Worm (Caenorhabditis elegans): ENCODE measurements around the gene Y41E3.18.

Gene Y41E3.18

DNA sequence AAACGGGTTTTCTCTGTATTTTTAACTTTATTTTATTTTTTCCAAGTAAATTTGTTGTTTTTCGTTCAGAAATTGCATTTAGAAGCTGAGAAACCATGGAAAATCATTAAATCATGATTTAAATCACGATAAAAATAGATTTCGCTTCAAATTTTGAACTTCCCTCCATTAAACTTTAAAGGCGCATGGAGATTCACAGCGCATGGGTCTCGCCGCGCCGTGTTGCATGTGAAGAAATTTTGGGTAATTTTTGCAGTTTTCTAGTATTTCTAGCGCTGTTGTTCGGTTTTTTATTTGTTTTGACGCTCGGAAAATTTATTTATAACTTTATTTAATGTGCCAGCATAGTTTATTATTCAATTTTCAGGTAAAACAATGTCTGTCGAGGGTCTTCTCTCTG, 28.6 kb downstream of the Y41E3.18 start, which contains the start of gene eef-1B.2 (continued):
- TF ChIP-seq F55B11.4 (tag; optimal IDR thresholded peaks at IDR 0.05; ENCODE audit: borderline replicate concordance, insufficient read depth) (no peak), dpl-1 (GFP tag; optimal IDR thresholded peaks at IDR 0.05) (peak; percentile 74), ztf-18 (tag; optimal IDR thresholded peaks at IDR 0.05) (peak; percentile 86), lsl-1 (GFP tag; optimal IDR thresholded peaks at IDR 0.05) (peak; percentile 9), atf-7 (tag; optimal IDR thresholded peaks at IDR 0.05) (no peak), F39B2.1 (GFP tag; IDR thresholded peaks at IDR 0.05) (no peak), lin-35 (GFP tag; optimal IDR thresholded peaks at IDR 0.05) (peak in 1 of 3 experiments; percentile 86), egrh-3 (GFP tag; IDR thresholded peaks at IDR 0.05) (no peak), lin-40 (tag; optimal IDR thresholded peaks at IDR 0.05) (peak; percentile 12), pbrm-1 (GFP tag; IDR thresholded peaks at IDR 0.05) (0 out of 2 replicates have a peak, but pooled peaks have one; percentile 24), hmg-1.2 (GFP tag; IDR thresholded peaks at IDR 0.05) (0 out of 2 replicates have a peak, but pooled peaks have one; percentile 16), tlf-1 (GFP tag; optimal IDR thresholded peaks at IDR 0.05) (no peak), efl-1 (GFP tag; optimal IDR thresholded peaks at IDR 0.05) (peak; percentile 80), snpc-4 (GFP tag; optimal IDR thresholded peaks at IDR 0.05) (peak; percentile 68), snpc-4 (tag; optimal IDR thresholded peaks at IDR 0.05) (peak in 3 of 4 experiments; percentile 80 to 88 (median 87)), attf-3 (GFP tag; conservative IDR thresholded peaks at IDR 0.05) (0 out of 2 replicates have a peak, but pooled peaks have one; percentile 18), Y53G8AR.9 (GFP tag; conservative IDR thresholded peaks at IDR 0.05) (no peak), nhr-80 (tag; optimal IDR thresholded peaks at IDR 0.05) (peak; percentile 9), madf-8 (GFP tag; conservative IDR thresholded peaks at IDR 0.05) (no peak), let-607 (tag; optimal IDR thresholded peaks at IDR 0.05) (peak; percentile 9 to 77), tbp1 (GFP tag; optimal IDR thresholded peaks at IDR 0.05) (peak; percentile 37), lsy-27 (tag; optimal IDR thresholded peaks at IDR 0.05; ENCODE audit: borderline replicate concordance, insufficient read depth) (no peak)

DNA sequence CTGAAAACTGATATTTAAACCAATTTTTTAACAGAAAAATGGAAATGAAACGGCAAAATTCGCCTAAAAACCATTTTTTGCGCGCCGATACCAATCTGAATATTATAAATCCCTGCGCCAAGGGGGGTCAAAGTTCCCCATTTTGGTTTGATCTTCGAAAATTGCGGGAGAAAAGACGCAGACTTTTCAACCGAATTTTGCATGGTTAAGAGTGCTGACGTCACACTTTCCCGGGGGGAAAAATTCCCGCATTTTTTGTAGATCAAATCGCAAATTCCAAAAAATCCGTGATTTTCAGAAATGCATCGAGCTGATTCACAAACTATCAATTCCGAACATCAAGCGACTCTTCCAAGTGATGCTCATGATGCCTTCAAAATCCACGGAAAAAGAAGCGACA, 36.0 kb downstream of the Y41E3.18 start:
- no peak for TF ChIP-seq K12H6.12 (tag; optimal IDR thresholded peaks at IDR 0.05)
- no peak for TF ChIP-seq nhr-179 (tag; optimal IDR thresholded peaks at IDR 0.05)
- TF ChIP-seq Y95B8A.8 (GFP tag; IDR thresholded peaks at IDR 0.05): no peak
- peak; percentile 38; the same call in 1 of the 2 replicates for TF ChIP-seq madf-8 (GFP tag; conservative IDR thresholded peaks at IDR 0.05)
- TF ChIP-seq F49E8.2 (tag; optimal IDR thresholded peaks at IDR 0.05; ENCODE audit: insufficient read depth): no peak
- TF ChIP-seq tbp1 (GFP tag; optimal IDR thresholded peaks at IDR 0.05): peak; percentile 4
- no peak for TF ChIP-seq Y79H2A.3 (GFP tag; conservative IDR thresholded peaks at IDR 0.05)
- TF ChIP-seq lin-54 (GFP tag; optimal IDR thresholded peaks at IDR 0.05): peak; percentile 18
- peak; percentile 80 for TF ChIP-seq madf-6 (GFP tag; IDR thresholded peaks at IDR 0.05)
- TF ChIP-seq cebp-2 (GFP tag; IDR thresholded peaks at IDR 0.05): 0 out of 2 replicates have a peak, but pooled peaks have one; percentile 14
- TF ChIP-seq lin-35 (GFP tag; optimal IDR thresholded peaks at IDR 0.05): no peak
- peak; percentile 33; the same call in 1 of the 2 replicates for TF ChIP-seq hsf-1 (GFP tag; IDR thresholded peaks at IDR 0.05)
- TF ChIP-seq ceh-58 (GFP tag; IDR thresholded peaks at IDR 0.05): no peak
- no peak for TF ChIP-seq ztf-25 (GFP tag; IDR thresholded peaks at IDR 0.05)
- no peak for TF ChIP-seq ceh-27 (GFP tag; optimal IDR thresholded peaks at IDR 0.05)
- peak; percentile 70 for TF ChIP-seq efl-1 (GFP tag; optimal IDR thresholded peaks at IDR 0.05)
- TF ChIP-seq xnd-1 (tag; optimal IDR thresholded peaks at IDR 0.05): peak; percentile 67

DNA sequence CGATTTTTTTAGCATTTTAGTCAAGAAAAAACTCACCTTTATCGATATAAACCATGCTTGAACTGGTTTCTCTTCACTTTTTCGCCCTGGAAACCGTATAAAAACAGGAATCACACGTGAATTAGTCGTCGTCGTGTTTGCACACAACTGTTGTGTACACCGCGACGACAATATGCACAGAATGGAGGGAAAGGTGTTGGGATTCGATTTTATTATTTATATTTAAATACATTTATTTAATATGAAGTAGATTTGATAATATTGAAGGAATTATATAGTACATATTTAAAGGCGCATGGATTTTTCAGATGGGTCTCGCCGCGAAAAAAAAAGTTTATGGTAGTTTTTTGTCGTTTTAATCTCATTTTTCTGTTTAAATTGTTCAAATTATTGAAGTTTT, 36.7 kb downstream of the Y41E3.18 start, which contains the start of gene Y41E3.8:
Gene Y41E3.8 (minus strand): TSS at position 88 of the 400 bp plus-strand sequence.
- no peak for TF ChIP-seq cebp-2 (GFP tag; IDR thresholded peaks at IDR 0.05)
- TF ChIP-seq mel-28 (tag; optimal IDR thresholded peaks at IDR 0.05; ENCODE audit: borderline replicate concordance): no peak
- TF ChIP-seq madf-6 (GFP tag; IDR thresholded peaks at IDR 0.05): peak; percentile 22; the same call in 1 of the 2 replicates
- TF ChIP-seq nfya-2 (GFP tag; IDR thresholded peaks at IDR 0.05): no peak
- no peak for TF ChIP-seq hrde-1 (tag; optimal IDR thresholded peaks at IDR 0.05; ENCODE audit: borderline replicate concordance)
- no peak for TF ChIP-seq F57A8.1 (GFP tag; optimal IDR thresholded peaks at IDR 0.05)
- peak; percentile 68 for TF ChIP-seq ztf-18 (tag; optimal IDR thresholded peaks at IDR 0.05)
- TF ChIP-seq dpl-1 (GFP tag; optimal IDR thresholded peaks at IDR 0.05): peak; percentile 12
- no peak for TF ChIP-seq ztf-22 (GFP tag; optimal IDR thresholded peaks at IDR 0.05)
- TF ChIP-seq nfya-1 (tag; optimal IDR thresholded peaks at IDR 0.05; ENCODE audit: borderline replicate concordance, insufficient read depth): no peak
- no peak for TF ChIP-seq nhr-27 (tag; optimal IDR thresholded peaks at IDR 0.05)
- no peak for TF ChIP-seq ets-4 (GFP tag; optimal IDR thresholded peaks at IDR 0.05)
- no peak for TF ChIP-seq F23B12.7 (tag; optimal IDR thresholded peaks at IDR 0.05; ENCODE audit: insufficient read depth)
- peak; percentile 29 for TF ChIP-seq lin-54 (GFP tag; optimal IDR thresholded peaks at IDR 0.05)

Measured in whole organism, young adult.